Fruit fly (Drosophila melanogaster): ENCODE measurements around the gene CG2991.
A peak's percentile ranks its signal among the peaks of the same experiment; 100 is the strongest.

CG2991 gene

dm6 chr2L:2869008-2869702 lies 12.2 kb downstream of the CG2991 start, which contains the start of gene CG8813:
CG8813 (plus strand) TSS chr2L:2869652.
- TF ChIP-seq vvl (GFP tag; IDR thresholded peaks at IDR 0.05) = peak; percentile 68; the same call in 1 of the 2 replicates
- no peak for TF ChIP-seq Doc2 (GFP tag; IDR thresholded peaks at IDR 0.05)
- 0 out of 2 replicates have a peak, but pooled peaks have one; percentile 16 for TF ChIP-seq inv (GFP tag; IDR thresholded peaks at IDR 0.05; ENCODE audit: partially characterized antibody)
- no peak for TF ChIP-seq ftz-f1 (GFP tag; optimal IDR thresholded peaks at IDR 0.05)
- TF ChIP-seq chinmo (GFP tag; IDR thresholded peaks at IDR 0.05; ENCODE audit: partially characterized antibody) = 0 out of 4 replicates have a peak, but pooled peaks have one; percentile 66
- TF ChIP-seq disco-r (GFP tag; optimal IDR thresholded peaks at IDR 0.05) = no peak
- TF ChIP-seq Mes4 (GFP tag; optimal IDR thresholded peaks at IDR 0.05) = no peak
- peak; percentile 48 for TF ChIP-seq Med (GFP tag)
- peak; percentile 78 for TF ChIP-seq Ets65A (GFP tag)
- no peak for TF ChIP-seq fu2 (GFP tag; optimal IDR thresholded peaks at IDR 0.05)
- TF ChIP-seq peb (GFP tag; IDR thresholded peaks at IDR 0.05) = no peak
- no peak for TF ChIP-seq tgo (GFP tag; IDR thresholded peaks at IDR 0.05)

DNA sequence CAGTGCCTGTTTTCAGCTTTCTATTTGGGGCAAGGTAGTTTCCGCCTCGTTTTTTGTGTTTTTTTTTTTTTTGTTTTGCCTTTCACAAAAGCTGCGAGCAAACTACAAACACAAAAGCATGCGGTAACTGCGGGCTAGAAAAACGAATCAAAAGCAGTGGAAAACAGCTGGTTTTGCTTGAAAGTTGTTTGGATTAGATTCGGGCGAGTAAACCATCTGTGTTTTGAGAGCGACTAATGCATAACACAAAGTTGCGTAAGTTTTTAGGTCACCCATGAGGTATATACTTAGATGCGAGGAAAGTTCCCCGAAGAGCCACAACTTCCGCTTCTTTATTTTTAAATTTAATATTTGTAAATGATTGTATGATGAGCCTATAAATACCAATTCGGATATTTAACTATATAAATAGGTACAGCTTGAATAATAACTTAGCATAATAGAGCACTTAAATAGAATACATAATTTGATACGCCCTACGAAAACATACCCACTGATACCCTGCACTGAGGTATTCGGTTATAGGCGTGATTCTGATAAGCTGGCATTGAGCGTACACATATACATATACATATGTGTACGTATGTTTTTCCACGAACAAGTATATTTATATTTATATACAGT lies 15.5 kb downstream of the CG2991 start:
- TF ChIP-seq Tbp (GFP tag; optimal IDR thresholded peaks at IDR 0.05) (no peak), MTF-1 (GFP tag; optimal IDR thresholded peaks at IDR 0.05; ENCODE audit: borderline replicate concordance) (no peak), CG43689 (GFP tag; IDR thresholded peaks at IDR 0.05) (no peak), yki (optimal IDR thresholded peaks at IDR 0.05) (no peak), Dad (GFP tag; optimal IDR thresholded peaks at IDR 0.05) (no peak), cad (GFP tag; optimal IDR thresholded peaks at IDR 0.05) (no peak), CG8281 (tag; optimal IDR thresholded peaks at IDR 0.05) (no peak), Gsc (GFP tag; IDR thresholded peaks at IDR 0.05) (no peak), CG9797 (GFP tag; optimal IDR thresholded peaks at IDR 0.05) (no peak), CG11456 (GFP tag; IDR thresholded peaks at IDR 0.05) (peak; percentile 55; the same call in 1 of the 3 replicates), sc (optimal IDR thresholded peaks at IDR 0.05) (no peak), sc (GFP tag; optimal IDR thresholded peaks at IDR 0.05) (no peak), disco-r (GFP tag; optimal IDR thresholded peaks at IDR 0.05) (no peak), CG16813 (GFP tag; IDR thresholded peaks at IDR 0.05; ENCODE audit: partially characterized antibody) (no peak), CG15479 (GFP tag; optimal IDR thresholded peaks at IDR 0.05) (no peak), CG2678 (tag; optimal IDR thresholded peaks at IDR 0.05) (peak; percentile 69), dimm (GFP tag; IDR thresholded peaks at IDR 0.05) (no peak), slp2 (GFP tag; optimal IDR thresholded peaks at IDR 0.05) (no peak), Jarid2 (GFP tag; optimal IDR thresholded peaks at IDR 0.05) (no peak), org-1 (GFP tag; optimal IDR thresholded peaks at IDR 0.05) (no peak), CG42726 (GFP tag; IDR thresholded peaks at IDR 0.05; ENCODE audit: partially characterized antibody) (no peak), mld (GFP tag; IDR thresholded peaks at IDR 0.05; ENCODE audit: partially characterized antibody) (no peak), Bdp1 (GFP tag; optimal IDR thresholded peaks at IDR 0.05) (no peak), phol (tag; optimal IDR thresholded peaks at IDR 0.05) (peak; percentile 19), toy (GFP tag; IDR thresholded peaks at IDR 0.05) (no peak), CG18011 (GFP tag; optimal IDR thresholded peaks at IDR 0.05) (no peak), CG5180 (GFP tag; optimal IDR thresholded peaks at IDR 0.05) (no peak), Dll (GFP tag; IDR thresholded peaks at IDR 0.05; ENCODE audit: partially characterized antibody) (no peak), CG16779 (GFP tag; IDR thresholded peaks at IDR 0.05) (no peak), Ets65A (GFP tag) (no peak), Rx (GFP tag; IDR thresholded peaks at IDR 0.05) (no peak), gcm2 (GFP tag; optimal IDR thresholded peaks at IDR 0.05) (no peak), Atf-2 (GFP tag; optimal IDR thresholded peaks at IDR 0.05) (no peak), Dek (tag; optimal IDR thresholded peaks at IDR 0.05) (peak; percentile 48), CG2889 (GFP tag; IDR thresholded peaks at IDR 0.05) (no peak), p53 (GFP tag; optimal IDR thresholded peaks at IDR 0.05) (no peak), CG4820 (GFP tag; optimal IDR thresholded peaks at IDR 0.05) (no peak), fd64A (GFP tag; optimal IDR thresholded peaks at IDR 0.05) (no peak), shn (GFP tag; optimal IDR thresholded peaks at IDR 0.05) (no peak)

All from whole organism, embryonic.